Worm (Caenorhabditis elegans) whole organism, L2 larva: Measurements from ENCODE around the gene ZK512.11.

Source experiments
- ama-1 ChIP-seq: fragments of 150-350 bp; optimal IDR thresholded peaks from 2 replicates; lab custom pipeline; 2018; ENCODE audit warnings: inconsistent platforms
- mab-5 ChIP-seq: fragments of 150-350 bp; optimal IDR thresholded peaks from 2 replicates; lab custom pipeline; 2014; ENCODE audit warnings: missing biosample characterization, missing genetic modification characterization
- nhr-12 ChIP-seq: fragments of 150-350 bp; optimal IDR thresholded peaks from 2 replicates; lab custom pipeline; 2014; ENCODE audit warnings: missing biosample characterization, missing genetic modification characterization
- nhr-25 ChIP-seq: fragments of 150-350 bp; sonication (generic microtip); optimal IDR thresholded peaks from 3 replicates; lab custom pipeline; 2014; ENCODE audit warnings: missing biosample characterization, missing genetic modification characterization

DNA sequence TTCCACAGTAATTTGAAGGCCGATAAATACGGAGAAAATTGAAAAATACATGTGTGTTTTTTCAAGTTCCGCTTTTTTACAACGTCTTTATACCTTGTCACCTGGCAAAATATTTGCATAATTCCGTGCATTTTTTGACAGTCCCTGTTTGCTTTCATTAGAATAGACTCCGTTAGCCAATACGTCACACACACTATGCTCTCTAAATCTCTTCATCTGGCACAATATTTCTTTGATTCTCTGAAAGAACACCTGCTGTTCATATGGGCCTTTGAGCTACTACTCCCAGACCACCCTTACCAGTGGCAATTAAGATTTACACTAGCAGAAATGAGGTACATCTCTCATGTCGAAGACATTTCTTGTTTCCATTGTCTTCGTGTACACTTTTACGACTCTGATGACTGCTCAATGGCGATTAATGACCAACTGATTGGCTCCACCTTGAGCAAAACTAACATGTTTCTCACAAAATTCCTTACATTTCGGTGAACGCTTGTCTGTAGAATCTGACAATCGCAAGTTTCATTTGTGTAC lies 25.6 kb upstream of the ZK512.11 start, which contains the start of gene grl-11:
- TF ChIP-seq mab-5 (tag; lab: Kevin White, UChicago) (no peak), nhr-12 (tag; lab: Kevin White, UChicago) (no peak), nhr-25 (tag; lab: Kevin White, UChicago) (no peak), ama-1 (lab: Kevin White, UChicago) (no peak)
